Fruit fly (Drosophila melanogaster) whole organism, adult: Measurements from ENCODE around the gene Fign.

Experiments used
- CG11617 ChIP-seq: fragments of 200-800 bp; sonication (Bioruptor generic); optimal IDR thresholded peaks from 2 replicates; lab custom pipeline; 2017; ENCODE audit warnings: mild to moderate bottlenecking, missing biosample characterization, missing genetic modification reagents, missing genetic modification characterization
- CG12768 ChIP-seq: fragments of 200-800 bp; sonication (Bioruptor generic); optimal IDR thresholded peaks from 2 replicates; lab custom pipeline; 2017; ENCODE audit warnings: missing biosample characterization, missing genetic modification characterization, mild to moderate bottlenecking, moderate library complexity, missing genetic modification reagents
- CG14711 ChIP-seq: fragments of 200-800 bp; sonication (Bioruptor generic); optimal IDR thresholded peaks from 2 replicates; lab custom pipeline; 2018; ENCODE audit warnings: missing biosample characterization, mild to moderate bottlenecking, missing genetic modification characterization, moderate library complexity
- CG1620 ChIP-seq: fragments of 200-800 bp; sonication (Bioruptor generic); optimal IDR thresholded peaks from 2 replicates; lab custom pipeline; 2016; ENCODE audit warnings: missing biosample characterization, missing genetic modification characterization
- CG33017 ChIP-seq: fragments of 200-800 bp; sonication (Bioruptor generic); optimal IDR thresholded peaks from 2 replicates; lab custom pipeline; 2018; ENCODE audit warnings: missing biosample characterization, mild to moderate bottlenecking, missing genetic modification characterization, moderate library complexity
- CG5204 ChIP-seq: fragments of 200-800 bp; sonication (Bioruptor generic); optimal IDR thresholded peaks from 2 replicates; lab custom pipeline; 2016; ENCODE audit warnings: missing biosample characterization, missing genetic modification characterization
- CG7045 ChIP-seq: fragments of 200-800 bp; sonication (Bioruptor generic); optimal IDR thresholded peaks from 2 replicates; lab custom pipeline; 2017; ENCODE audit warnings: missing biosample characterization, mild to moderate bottlenecking, missing genetic modification characterization
- CG7101 ChIP-seq: fragments of 200-800 bp; sonication (Bioruptor generic); optimal IDR thresholded peaks from 2 replicates; lab custom pipeline; 2018; ENCODE audit warnings: missing biosample characterization, mild to moderate bottlenecking, missing genetic modification characterization, moderate library complexity
- Clk ChIP-seq: fragments of 200-800 bp; sonication (Bioruptor generic); optimal IDR thresholded peaks from 2 replicates; lab custom pipeline; 2017; ENCODE audit warnings: missing biosample characterization, missing genetic modification characterization
- Crg-1 ChIP-seq: fragments of 200-800 bp; sonication (Bioruptor generic); optimal IDR thresholded peaks from 2 replicates; lab custom pipeline; 2016; ENCODE audit warnings: missing biosample characterization, missing genetic modification characterization
- Hr96 ChIP-seq: fragments of 200-800 bp; sonication (Bioruptor generic); optimal IDR thresholded peaks from 2 replicates; lab custom pipeline; 2016; ENCODE audit warnings: missing biosample characterization, missing genetic modification characterization
- Mnt ChIP-seq: fragments of 200-800 bp; sonication (Bioruptor generic); optimal IDR thresholded peaks from 2 replicates; lab custom pipeline; 2016; ENCODE audit warnings: missing biosample characterization, mild to moderate bottlenecking, missing genetic modification characterization
- bab1 ChIP-seq: fragments of 200-800 bp; sonication (Bioruptor generic); optimal IDR thresholded peaks from 3 replicates; lab custom pipeline; 2019; ENCODE audit warnings: missing biosample characterization, mild to moderate bottlenecking, missing genetic modification characterization, moderate library complexity
- cic ChIP-seq: fragments of 200-800 bp; sonication (Bioruptor generic); optimal IDR thresholded peaks from 2 replicates; lab custom pipeline; 2017; ENCODE audit warnings: missing biosample characterization, mild to moderate bottlenecking, missing genetic modification characterization, moderate library complexity
- cnc ChIP-seq, 2 experiments: fragments of >200 bp; optimal IDR thresholded peaks; 2 replicates each; lab custom pipeline; 2017
- kay ChIP-seq: fragments of 200-800 bp; sonication (Bioruptor generic); peaks from one replicate; lab custom pipeline; 2016; ENCODE audit warnings: missing biosample characterization, missing genetic modification characterization, borderline replicate concordance
- ovo ChIP-seq: fragments of 200-800 bp; sonication (Bioruptor generic); optimal IDR thresholded peaks from 2 replicates; lab custom pipeline; 2016; ENCODE audit warnings: missing biosample characterization, missing genetic modification characterization
- pad ChIP-seq: fragments of 200-800 bp; sonication (Bioruptor generic); optimal IDR thresholded peaks from 3 replicates; lab custom pipeline; 2017; ENCODE audit warnings: missing biosample characterization, missing genetic modification characterization, mild to moderate bottlenecking, moderate library complexity, missing genetic modification reagents
- tj ChIP-seq: fragments of 200-800 bp; sonication (Bioruptor generic); optimal IDR thresholded peaks from 3 replicates; lab custom pipeline; 2017; ENCODE audit warnings: missing biosample characterization, mild to moderate bottlenecking, missing genetic modification characterization, moderate library complexity
- toe ChIP-seq: fragments of 200-800 bp; sonication (Bioruptor generic); optimal IDR thresholded peaks from 2 replicates; lab custom pipeline; 2016; ENCODE audit warnings: missing biosample characterization, missing genetic modification characterization

Gene Fign

dm6 chr2L:3348146-3348747, 28.6 kb upstream of the Fign start:
- TF ChIP-seq CG7045 (GFP tag; lab: Kevin White, UChicago) (peak; percentile 41), CG7101 (tag; lab: Kevin White, UChicago) (peak; percentile 77), ovo (GFP tag; lab: Kevin White, UChicago) (peak; percentile 72), Clk (GFP tag; lab: Kevin White, UChicago) (no peak), CG14711 (peak; percentile 64), cnc (optimal IDR thresholded peaks at IDR 0.05; lab: Kevin White, UChicago) (no peak), CG33017 (tag; lab: Kevin White, UChicago) (peak; percentile 80), pad (GFP tag; lab: Kevin White, UChicago) (peak; percentile 11), bab1 (GFP tag; lab: Kevin White, UChicago) (no peak), Hr96 (GFP tag; lab: Kevin White, UChicago) (peak; percentile 12), CG1620 (GFP tag; lab: Kevin White, UChicago) (no peak), CG5204 (peak; percentile 76), cic (GFP tag; lab: Kevin White, UChicago) (no peak), Mnt (GFP tag; lab: Kevin White, UChicago) (peak; percentile 13), Crg-1 (no peak), kay (GFP tag; lab: Kevin White, UChicago) (peak; percentile 72), tj (GFP tag; lab: Kevin White, UChicago) (peak; percentile 58), toe (GFP tag; lab: Kevin White, UChicago) (peak; percentile 29), CG12768 (peak; percentile 65), CG11617 (GFP tag; lab: Kevin White, UChicago) (peak; percentile 45)

dm6 chr2L:3346483-3346839, 26.8 kb upstream of the Fign start:
- no peak for TF ChIP-seq Mnt (GFP tag; lab: Kevin White, UChicago)
- no peak for TF ChIP-seq Crg-1
- no peak for TF ChIP-seq CG7101 (tag; lab: Kevin White, UChicago)
- TF ChIP-seq ovo (GFP tag; lab: Kevin White, UChicago) = no peak
- no peak for TF ChIP-seq bab1 (GFP tag; lab: Kevin White, UChicago)
- TF ChIP-seq cnc (optimal IDR thresholded peaks at IDR 0.05; lab: Kevin White, UChicago) = no peak
- no peak for TF ChIP-seq tj (GFP tag; lab: Kevin White, UChicago)
- no peak for TF ChIP-seq Clk (GFP tag; lab: Kevin White, UChicago)
- TF ChIP-seq CG7045 (GFP tag; lab: Kevin White, UChicago) = no peak
- TF ChIP-seq Hr96 (GFP tag; lab: Kevin White, UChicago) = no peak
- no peak for TF ChIP-seq CG14711

- TF ChIP-seq Mnt (GFP tag; lab: Kevin White, UChicago) (no peak), tj (GFP tag; lab: Kevin White, UChicago) (peak; percentile 66), bab1 (GFP tag; lab: Kevin White, UChicago) (no peak)
Measured at dm6 chr2L:3345763-3346482, 26.3 kb upstream of the Fign start.

- TF ChIP-seq CG12768 (no peak), tj (GFP tag; lab: Kevin White, UChicago) (no peak), Clk (GFP tag; lab: Kevin White, UChicago) (no peak), CG14711 (no peak), ovo (GFP tag; lab: Kevin White, UChicago) (no peak), cnc (optimal IDR thresholded peaks at IDR 0.05; lab: Kevin White, UChicago) (no peak), bab1 (GFP tag; lab: Kevin White, UChicago) (no peak), CG11617 (GFP tag; lab: Kevin White, UChicago) (no peak), Hr96 (GFP tag; lab: Kevin White, UChicago) (no peak), toe (GFP tag; lab: Kevin White, UChicago) (no peak), CG5204 (no peak), cic (GFP tag; lab: Kevin White, UChicago) (no peak)
Measured at dm6 chr2L:3342369-3342768, 22.7 kb upstream of the Fign start.

dm6 chr2L:3341231-3341935, 21.7 kb upstream of the Fign start:
- TF ChIP-seq CG7101 (tag; lab: Kevin White, UChicago) (no peak), ovo (GFP tag; lab: Kevin White, UChicago) (no peak)

dm6 chr2L:3339420-3339819, 19.7 kb upstream of the Fign start:
- TF ChIP-seq cnc (optimal IDR thresholded peaks at IDR 0.05; lab: Kevin White, UChicago) = no peak
- no peak for TF ChIP-seq CG14711
- TF ChIP-seq CG11617 (GFP tag; lab: Kevin White, UChicago) = no peak
- no peak for TF ChIP-seq bab1 (GFP tag; lab: Kevin White, UChicago)
- TF ChIP-seq tj (GFP tag; lab: Kevin White, UChicago) = no peak
- no peak for TF ChIP-seq cic (GFP tag; lab: Kevin White, UChicago)
- TF ChIP-seq kay (GFP tag; lab: Kevin White, UChicago) = no peak
- TF ChIP-seq CG7045 (GFP tag; lab: Kevin White, UChicago) = no peak
- TF ChIP-seq CG12768 = no peak
- TF ChIP-seq CG33017 (tag; lab: Kevin White, UChicago) = no peak
- TF ChIP-seq Crg-1 = no peak
- TF ChIP-seq pad (GFP tag; lab: Kevin White, UChicago) = no peak
- TF ChIP-seq Mnt (GFP tag; lab: Kevin White, UChicago) = no peak
- no peak for TF ChIP-seq ovo (GFP tag; lab: Kevin White, UChicago)
- TF ChIP-seq Clk (GFP tag; lab: Kevin White, UChicago) = no peak
